Fruit fly (Drosophila melanogaster): Measurements from ENCODE around the gene CG34250.
A peak's percentile ranks its signal among the peaks of the same experiment; 100 is the strongest.

The CG34250 gene

dm6 chr3L:17474711-17475451 is 1.1 kb upstream of the CG34250 start, which contains the start of the genes UQCR-Q and CG46525 (continued):
- TF ChIP-seq Nf-YC (tag; optimal IDR thresholded peaks at IDR 0.05) (peak; percentile 25), Ets65A (GFP tag) (peak; percentile 53), ham (GFP tag; IDR thresholded peaks at IDR 0.05) (no peak), Antp (GFP tag; optimal IDR thresholded peaks at IDR 0.05) (no peak), H2.0 (GFP tag; IDR thresholded peaks at IDR 0.05) (no peak), CG7987 (GFP tag; optimal IDR thresholded peaks at IDR 0.05) (peak; percentile 8), MBD-R2 (GFP tag; IDR thresholded peaks at IDR 0.05) (peak; percentile 44), CG2199 (GFP tag; IDR thresholded peaks at IDR 0.05) (no peak), CG9797 (GFP tag; optimal IDR thresholded peaks at IDR 0.05) (peak; percentile 93), CG12659 (GFP tag; optimal IDR thresholded peaks at IDR 0.05) (peak; percentile 71), CG12769 (tag; optimal IDR thresholded peaks at IDR 0.05) (peak; percentile 48), gt (GFP tag; IDR thresholded peaks at IDR 0.05) (no peak), ftz-f1 (GFP tag; optimal IDR thresholded peaks at IDR 0.05) (peak; percentile 80), Hr51 (GFP tag; optimal IDR thresholded peaks at IDR 0.05) (no peak), slou (GFP tag; optimal IDR thresholded peaks at IDR 0.05) (no peak), pita (GFP tag; optimal IDR thresholded peaks at IDR 0.05) (peak; percentile 96), CG6272 (GFP tag; IDR thresholded peaks at IDR 0.05) (no peak), ranshi (GFP tag; IDR thresholded peaks at IDR 0.05) (no peak), CG12744 (GFP tag; optimal IDR thresholded peaks at IDR 0.05) (no peak), CG14441 (GFP tag; IDR thresholded peaks at IDR 0.05) (no peak), sima (GFP tag; optimal IDR thresholded peaks at IDR 0.05) (no peak), Fer2 (tag; optimal IDR thresholded peaks at IDR 0.05) (no peak), CG8388 (GFP tag; optimal IDR thresholded peaks at IDR 0.05) (no peak), Myb (GFP tag; optimal IDR thresholded peaks at IDR 0.05) (peak; percentile 68), al (GFP tag; IDR thresholded peaks at IDR 0.05) (no peak), CG1529 (GFP tag; optimal IDR thresholded peaks at IDR 0.05) (no peak), Asciz (GFP tag; optimal IDR thresholded peaks at IDR 0.05) (no peak), CG12299 (tag; optimal IDR thresholded peaks at IDR 0.05) (no peak), CG10654 (GFP tag; optimal IDR thresholded peaks at IDR 0.05) (no peak), pho (GFP tag; optimal IDR thresholded peaks at IDR 0.05) (peak; percentile 1), Bgb (GFP tag; IDR thresholded peaks at IDR 0.05; ENCODE audit: partially characterized antibody) (peak; percentile 51), D19A (tag; optimal IDR thresholded peaks at IDR 0.05) (no peak)

- no peak for TF ChIP-seq psq (GFP tag; optimal IDR thresholded peaks at IDR 0.05)
- TF ChIP-seq MESR4 (GFP tag; optimal IDR thresholded peaks at IDR 0.05): peak; percentile 50
- peak; percentile 78 for TF ChIP-seq ftz-f1 (GFP tag; optimal IDR thresholded peaks at IDR 0.05)
- peak in 1 of 2 experiments; percentile 76 for TF ChIP-seq Pdp1 (GFP tag; optimal IDR thresholded peaks at IDR 0.05)
- TF ChIP-seq slbo (GFP tag; IDR thresholded peaks at IDR 0.05): 0 out of 2 replicates have a peak, but pooled peaks have one; percentile 13
- no peak for TF ChIP-seq bigmax (GFP tag; optimal IDR thresholded peaks at IDR 0.05)
- 0 out of 2 replicates have a peak, but pooled peaks have one; percentile 6 for TF ChIP-seq Atf6 (GFP tag; IDR thresholded peaks at IDR 0.05)
- no peak for TF ChIP-seq CG4730 (GFP tag; IDR thresholded peaks at IDR 0.05)
These were observed 474 bp downstream of the CG34250 start for dm6 chr3L:17476496-17476895.
